Worm (Caenorhabditis elegans): ENCODE results near the gene K04D7.6.

K04D7.6 gene

ce11 chrIV:10214811-10215210 is 8.7 kb upstream of the K04D7.6 start, which contains the start of gene abt-1:
Gene abt-1, minus strand, starts transcription at chrIV:10214911.
- no peak for TF ChIP-seq bed-3 (GFP tag; optimal IDR thresholded peaks at IDR 0.05)

- TF ChIP-seq lsy-2 (tag; optimal IDR thresholded peaks at IDR 0.05) (peak; percentile 49), elt-3 (tag; optimal IDR thresholded peaks at IDR 0.05) (no peak)
These were observed 8.7 kb downstream of the K04D7.6 start, which contains the start of gene gon-4 for ce11 chrIV:10197317-10197867. Gene gon-4, plus strand, starts transcription at chrIV:10197817.

- TF ChIP-seq hlh-1 (tag; optimal IDR thresholded peaks at IDR 0.05): no peak
- no peak for TF ChIP-seq pha-4 (tag; optimal IDR thresholded peaks at IDR 0.05)
- no peak for TF ChIP-seq lin-32 (GFP tag; optimal IDR thresholded peaks at IDR 0.05)
- no peak for TF ChIP-seq cnd-1 (tag; optimal IDR thresholded peaks at IDR 0.05)
- TF ChIP-seq nhr-2 (tag; optimal IDR thresholded peaks at IDR 0.05): no peak
- TF ChIP-seq ceh-43 (GFP tag; optimal IDR thresholded peaks at IDR 0.05): no peak
- TF ChIP-seq unc-62 (GFP tag; optimal IDR thresholded peaks at IDR 0.05): no peak
- no peak for TF ChIP-seq ceh-39 (tag; optimal IDR thresholded peaks at IDR 0.05)
- no peak for TF ChIP-seq lsy-2 (tag; optimal IDR thresholded peaks at IDR 0.05)
- TF ChIP-seq mep-1 (tag; optimal IDR thresholded peaks at IDR 0.05): no peak
- TF ChIP-seq sptf-1 (tag; optimal IDR thresholded peaks at IDR 0.05): no peak
- TF ChIP-seq nhr-28 (tag; optimal IDR thresholded peaks at IDR 0.05): no peak
- no peak for TF ChIP-seq nhr-12 (tag; optimal IDR thresholded peaks at IDR 0.05)
- no peak for TF ChIP-seq tbx-8 (GFP tag; optimal IDR thresholded peaks at IDR 0.05)
- no peak for TF ChIP-seq mab-5 (tag; optimal IDR thresholded peaks at IDR 0.05)
- TF ChIP-seq unc-39 (tag; optimal IDR thresholded peaks at IDR 0.05): no peak
- TF ChIP-seq sem-2 (GFP tag; optimal IDR thresholded peaks at IDR 0.05): no peak
These were observed 11.7 kb downstream of the K04D7.6 start, which contains the start of gene ptrg-1 for ce11 chrIV:10194345-10194744. Gene ptrg-1, minus strand, starts transcription at chrIV:10194445.

- TF ChIP-seq mls-2 (tag; optimal IDR thresholded peaks at IDR 0.05): no peak
- no peak for TF ChIP-seq ceh-83 (GFP tag; optimal IDR thresholded peaks at IDR 0.05)
- TF ChIP-seq elt-1 (tag; optimal IDR thresholded peaks at IDR 0.05; ENCODE audit: borderline replicate concordance, insufficient read depth): no peak
- no peak for TF ChIP-seq ham-2 (GFP tag; optimal IDR thresholded peaks at IDR 0.05)
- TF ChIP-seq ces-1 (GFP tag; optimal IDR thresholded peaks at IDR 0.05): peak; percentile 77
These were observed 14.6 kb downstream of the K04D7.6 start for ce11 chrIV:10191498-10191897.

- TF ChIP-seq cnd-1 (tag; optimal IDR thresholded peaks at IDR 0.05) (peak; percentile 87), tbx-8 (GFP tag; optimal IDR thresholded peaks at IDR 0.05) (no peak)
These were observed 15.5 kb downstream of the K04D7.6 start for ce11 chrIV:10190586-10190985.

ce11 chrIV:10188505-10188904 is 17.6 kb downstream of the K04D7.6 start:
- no peak for TF ChIP-seq sptf-1 (tag; optimal IDR thresholded peaks at IDR 0.05)
- no peak for TF ChIP-seq unc-120 (tag; optimal IDR thresholded peaks at IDR 0.05; ENCODE audit: poor library complexity, severe bottlenecking)
- TF ChIP-seq ces-1 (GFP tag; optimal IDR thresholded peaks at IDR 0.05): peak; percentile 87

- TF ChIP-seq ces-1 (GFP tag; optimal IDR thresholded peaks at IDR 0.05): peak; percentile 35
- TF ChIP-seq bed-3 (GFP tag; optimal IDR thresholded peaks at IDR 0.05): no peak
- TF ChIP-seq cnd-1 (tag; optimal IDR thresholded peaks at IDR 0.05): no peak
- no peak for TF ChIP-seq blmp-1 (tag; optimal IDR thresholded peaks at IDR 0.05)
- no peak for TF ChIP-seq nhr-237 (tag; optimal IDR thresholded peaks at IDR 0.05)
- no peak for TF ChIP-seq ceh-43 (GFP tag; optimal IDR thresholded peaks at IDR 0.05)
- TF ChIP-seq ceh-39 (tag; optimal IDR thresholded peaks at IDR 0.05): no peak
- no peak for TF ChIP-seq ceh-83 (GFP tag; optimal IDR thresholded peaks at IDR 0.05)
- peak; percentile 98 for TF ChIP-seq hlh-1 (tag; optimal IDR thresholded peaks at IDR 0.05)
- no peak for TF ChIP-seq mab-5 (tag; optimal IDR thresholded peaks at IDR 0.05)
- no peak for TF ChIP-seq mep-1 (tag; optimal IDR thresholded peaks at IDR 0.05)
- TF ChIP-seq unc-39 (tag; optimal IDR thresholded peaks at IDR 0.05): no peak
- no peak for TF ChIP-seq mls-2 (tag; optimal IDR thresholded peaks at IDR 0.05)
- TF ChIP-seq unc-120 (tag; optimal IDR thresholded peaks at IDR 0.05; ENCODE audit: poor library complexity, severe bottlenecking): peak; percentile 42
- TF ChIP-seq sem-2 (GFP tag; optimal IDR thresholded peaks at IDR 0.05): no peak
- peak; percentile 44 for TF ChIP-seq unc-62 (GFP tag; optimal IDR thresholded peaks at IDR 0.05)
- TF ChIP-seq zip-8 (tag; optimal IDR thresholded peaks at IDR 0.05): no peak
These were observed 25.8 kb downstream of the K04D7.6 start, which contains the start of gene gta-1 for ce11 chrIV:10180133-10180749. Gene gta-1, plus strand, starts transcription at chrIV:10180660.
